Fruit fly (Drosophila melanogaster) whole organism: Measurements from ENCODE around the gene Tmem43.

Experiments
- EcR ChIP-seq, 2 experiments: fragments of >200 bp; optimal IDR thresholded peaks; 2 replicates each; lab custom pipeline; 2017; ENCODE audit warnings: missing biosample characterization in 2 of 2, missing genetic modification characterization in 2 of 2, missing genetic modification reagents in 2 of 2
- pan ChIP-seq: fragments of >200 bp; optimal IDR thresholded peaks from 2 replicates; lab custom pipeline; 2017
- psq ChIP-seq: fragments of >200 bp; optimal IDR thresholded peaks from 2 replicates; lab custom pipeline; 2017

DNA sequence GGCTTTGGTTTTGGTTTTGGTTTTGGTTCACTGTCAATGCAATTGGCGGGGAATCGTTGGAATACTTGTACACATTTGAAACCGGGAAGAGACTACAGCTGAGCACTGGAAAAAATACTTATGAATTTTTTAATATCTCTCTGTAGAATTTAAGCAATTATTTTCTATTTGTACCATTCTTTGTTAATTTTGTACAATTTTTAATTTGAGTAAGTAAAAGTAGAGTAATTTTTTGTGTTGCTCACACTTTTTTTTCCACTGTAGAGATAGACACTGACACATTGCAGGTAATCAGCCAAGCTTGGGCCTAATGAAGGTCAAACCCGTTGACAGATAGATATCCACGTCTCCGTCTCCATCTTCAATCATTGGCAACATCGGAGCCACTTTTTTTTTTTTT lies 31.6 kb downstream of the Tmem43 start:
- TF ChIP-seq pan (lab: Kevin White, UChicago) (no peak), EcR (GFP tag; optimal IDR thresholded peaks at IDR 0.05; lab: Kevin White, UChicago) (no peak), psq (lab: Kevin White, UChicago) (no peak)
